Worm (Caenorhabditis elegans): ENCODE results near the gene mls-2.
A peak's percentile ranks its signal among the peaks of the same experiment; 100 is the strongest.

The mls-2 gene

DNA sequence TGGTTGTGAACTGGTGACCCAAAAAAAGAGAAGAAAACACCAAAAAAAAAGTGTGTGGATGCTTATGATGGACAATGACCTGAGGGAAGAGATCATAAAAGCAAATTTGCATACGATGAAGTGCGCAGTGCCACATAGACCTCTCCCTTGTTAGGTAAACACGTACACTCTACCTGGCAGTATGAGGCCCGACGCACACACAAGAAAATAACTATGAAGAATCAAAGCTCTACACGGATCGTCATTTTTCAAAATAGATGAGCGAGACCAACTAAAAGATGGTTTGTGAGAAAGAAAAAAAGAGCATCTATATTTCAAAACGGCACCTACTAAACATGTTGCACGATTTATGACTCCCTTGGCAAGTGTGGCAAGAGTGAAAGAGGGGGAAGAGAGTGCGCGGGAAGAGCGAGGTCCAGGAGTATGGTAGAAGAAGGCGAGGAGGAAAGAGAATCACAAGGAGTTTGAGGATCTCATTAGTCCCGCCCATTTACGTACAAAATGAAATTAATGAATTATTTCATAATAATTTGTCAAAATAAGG is 38.7 kb upstream of the mls-2 start, which contains the start of gene mig-13:
mig-13 (minus strand) TSS at position 51 of the 544 bp plus-strand sequence.
- TF ChIP-seq unc-55 (GFP tag; optimal IDR thresholded peaks at IDR 0.05) (peak; percentile 28), pha-2 (tag; optimal IDR thresholded peaks at IDR 0.05) (no peak), eyg-1 (tag; optimal IDR thresholded peaks at IDR 0.05) (no peak), ceh-19 (GFP tag; optimal IDR thresholded peaks at IDR 0.05) (no peak), dmd-4 (tag; optimal IDR thresholded peaks at IDR 0.05; ENCODE audit: borderline replicate concordance) (no peak), hlh-30 (tag; optimal IDR thresholded peaks at IDR 0.05; ENCODE audit: insufficient read depth) (no peak), ceh-9 (tag; optimal IDR thresholded peaks at IDR 0.05) (no peak), ref-2 (tag; optimal IDR thresholded peaks at IDR 0.05) (peak; percentile 11), lin-11 (tag; optimal IDR thresholded peaks at IDR 0.05) (no peak), ceh-45 (GFP tag; IDR thresholded peaks at IDR 0.05) (no peak), ztf-16 (tag; optimal IDR thresholded peaks at IDR 0.05) (peak; percentile 33), mec-3 (tag; optimal IDR thresholded peaks at IDR 0.05; ENCODE audit: borderline replicate concordance) (no peak), ceh-18 (tag; optimal IDR thresholded peaks at IDR 0.05) (no peak), pax-1 (tag; optimal IDR thresholded peaks at IDR 0.05) (no peak), fax-1 (tag; optimal IDR thresholded peaks at IDR 0.05) (no peak)

- TF ChIP-seq mec-3 (tag; optimal IDR thresholded peaks at IDR 0.05; ENCODE audit: borderline replicate concordance) = no peak
- peak; percentile 26 for TF ChIP-seq hlh-30 (tag; optimal IDR thresholded peaks at IDR 0.05; ENCODE audit: insufficient read depth)
Measured at ce11 chrX:4795329-4795728, 33.9 kb upstream of the mls-2 start.

ce11 chrX:4794062-4794461 is 32.6 kb upstream of the mls-2 start:
- peak; percentile 19 for TF ChIP-seq pqm-1 (tag; optimal IDR thresholded peaks at IDR 0.05)
- no peak for TF ChIP-seq ceh-31 (tag; optimal IDR thresholded peaks at IDR 0.05)
- TF ChIP-seq ceh-45 (GFP tag; IDR thresholded peaks at IDR 0.05) = no peak
- peak; percentile 75 for TF ChIP-seq elt-2 (tag; optimal IDR thresholded peaks at IDR 0.05)

- TF ChIP-seq ceh-14 (tag; optimal IDR thresholded peaks at IDR 0.05) = no peak
- no peak for TF ChIP-seq npax-4 (tag; optimal IDR thresholded peaks at IDR 0.05)
- no peak for TF ChIP-seq odd-2 (tag; optimal IDR thresholded peaks at IDR 0.05)
- TF ChIP-seq ceh-19 (GFP tag; optimal IDR thresholded peaks at IDR 0.05) = no peak
- no peak for TF ChIP-seq che-1 (tag; optimal IDR thresholded peaks at IDR 0.05)
- TF ChIP-seq F13H6.1 (tag; optimal IDR thresholded peaks at IDR 0.05) = no peak
- no peak for TF ChIP-seq ceh-31 (tag; optimal IDR thresholded peaks at IDR 0.05)
- TF ChIP-seq dmd-4 (tag; optimal IDR thresholded peaks at IDR 0.05; ENCODE audit: borderline replicate concordance) = no peak
- TF ChIP-seq fax-1 (tag; optimal IDR thresholded peaks at IDR 0.05) = no peak
- no peak for TF ChIP-seq pha-4 (tag; optimal IDR thresholded peaks at IDR 0.05)
- TF ChIP-seq unc-42 (tag; optimal IDR thresholded peaks at IDR 0.05) = no peak
- no peak for TF ChIP-seq ceh-9 (tag; optimal IDR thresholded peaks at IDR 0.05)
- no peak for TF ChIP-seq hlh-13 (GFP tag; optimal IDR thresholded peaks at IDR 0.05)
- TF ChIP-seq dve-1 (tag; optimal IDR thresholded peaks at IDR 0.05) = no peak
- no peak for TF ChIP-seq sox-4 (tag; optimal IDR thresholded peaks at IDR 0.05)
- no peak for TF ChIP-seq hlh-30 (tag; optimal IDR thresholded peaks at IDR 0.05; ENCODE audit: insufficient read depth)
- TF ChIP-seq ets-4 (tag; optimal IDR thresholded peaks at IDR 0.05) = no peak
- no peak for TF ChIP-seq ceh-2 (tag; optimal IDR thresholded peaks at IDR 0.05)
- TF ChIP-seq ceh-34 (tag; optimal IDR thresholded peaks at IDR 0.05) = no peak
Measured at ce11 chrX:4792979-4793378, 31.5 kb upstream of the mls-2 start, which contains the start of gene F43C9.1. Gene F43C9.1, plus strand, starts transcription at chrX:4793279.

DNA sequence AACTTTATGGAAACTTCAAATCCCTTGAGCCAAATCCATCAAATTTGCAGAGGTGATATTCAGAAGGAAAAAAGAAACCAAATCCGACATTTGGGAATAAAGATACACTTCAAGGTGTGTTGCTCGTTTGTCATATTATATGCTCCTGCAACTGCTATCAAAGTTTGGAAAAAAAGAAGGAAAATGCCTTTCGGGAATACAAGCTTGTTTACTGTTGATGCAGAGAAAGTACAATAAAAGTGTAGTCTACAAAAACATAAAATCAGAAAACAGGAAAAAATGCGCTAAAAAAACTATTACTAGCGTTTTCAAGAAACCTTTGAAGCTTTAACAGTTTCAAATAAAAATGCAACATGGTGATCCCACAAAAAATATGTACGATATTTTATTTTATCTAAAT is 29.2 kb upstream of the mls-2 start:
- TF ChIP-seq syd-9 (tag; optimal IDR thresholded peaks at IDR 0.05) (no peak), pros-1 (tag; optimal IDR thresholded peaks at IDR 0.05) (no peak), pag-3 (tag; optimal IDR thresholded peaks at IDR 0.05; ENCODE audit: borderline replicate concordance) (no peak), rnt-1 (tag; optimal IDR thresholded peaks at IDR 0.05) (no peak), ceh-30 (tag; optimal IDR thresholded peaks at IDR 0.05) (no peak), lin-11 (tag; optimal IDR thresholded peaks at IDR 0.05) (no peak), nhr-232 (tag; optimal IDR thresholded peaks at IDR 0.05) (no peak), nhr-11 (tag; optimal IDR thresholded peaks at IDR 0.05) (no peak), che-1 (tag; optimal IDR thresholded peaks at IDR 0.05) (no peak), F13H6.1 (tag; optimal IDR thresholded peaks at IDR 0.05) (no peak), hlh-13 (GFP tag; optimal IDR thresholded peaks at IDR 0.05) (no peak), fkh-6 (tag; optimal IDR thresholded peaks at IDR 0.05) (no peak), ceh-34 (tag; optimal IDR thresholded peaks at IDR 0.05) (no peak), ceh-24 (tag; optimal IDR thresholded peaks at IDR 0.05) (no peak), pat-9 (tag; optimal IDR thresholded peaks at IDR 0.05) (no peak), npax-4 (tag; optimal IDR thresholded peaks at IDR 0.05) (no peak), pha-4 (tag; optimal IDR thresholded peaks at IDR 0.05) (no peak)
